Fruit fly (Drosophila melanogaster) whole organism, embryonic: ENCODE data around the gene ATPsynepsilonL.

ENCODE experiments used
- CG31365 ChIP-seq: fragments of 200-800 bp; sonication (Bioruptor generic); optimal IDR thresholded peaks from 2 replicates; lab custom pipeline; 2018; ENCODE audit warnings: missing biosample characterization, mild to moderate bottlenecking, missing genetic modification characterization
- ind ChIP-seq: fragments of 200-800 bp; sonication (Bioruptor generic); optimal IDR thresholded peaks from 3 replicates; lab custom pipeline; 2016; ENCODE audit warnings: missing biosample characterization, missing genetic modification characterization
- scrt ChIP-seq: fragments of 200-800 bp; sonication (Bioruptor generic); optimal IDR thresholded peaks from 2 replicates; lab custom pipeline; 2018; ENCODE audit warnings: missing biosample characterization, mild to moderate bottlenecking, missing genetic modification characterization, moderate library complexity

DNA sequence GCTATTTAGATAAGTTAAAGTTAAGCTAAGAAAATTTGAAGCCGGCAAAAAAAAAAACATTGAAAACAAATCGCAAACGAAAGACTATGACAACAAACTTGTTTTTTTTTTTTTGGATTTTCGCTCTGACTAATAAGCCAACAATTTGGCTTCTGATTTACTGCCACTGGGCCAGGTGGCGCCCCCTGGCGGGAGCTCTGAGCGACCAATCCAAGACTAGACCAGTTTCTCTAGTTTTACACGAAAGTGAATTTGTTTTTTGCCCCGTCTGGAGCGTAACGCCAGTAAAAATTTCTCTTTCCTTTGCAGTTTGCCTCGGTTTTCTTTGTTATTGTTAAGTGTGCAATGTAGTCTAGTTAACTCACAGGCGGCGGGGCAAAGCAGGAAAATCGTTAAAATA lies 3.2 kb downstream of the ATPsynepsilonL start:
- no peak for TF ChIP-seq CG31365
- TF ChIP-seq scrt (GFP tag; lab: Kevin White, UChicago) = no peak
- no peak for TF ChIP-seq ind (GFP tag; lab: Kevin White, UChicago)
